Worm (Caenorhabditis elegans) whole organism, L2 larva: ENCODE measurements around the gene Y4C6B.7.

Source experiments
- F13H6.1 ChIP-seq: sonication (generic microtip); optimal IDR thresholded peaks from 2 replicates; lab custom pipeline; 2016; ENCODE audit warnings: missing genetic modification characterization, missing compliant biosample characterization
- R02D3.7 ChIP-seq: fragments of 150-350 bp; optimal IDR thresholded peaks from 2 replicates; lab custom pipeline; 2014; ENCODE audit warnings: missing biosample characterization, missing genetic modification characterization
- aly-2 ChIP-seq: fragments of 150-350 bp; optimal IDR thresholded peaks from 2 replicates; lab custom pipeline; 2014; ENCODE audit warnings: missing biosample characterization, missing genetic modification characterization
- ama-1 ChIP-seq: fragments of 150-350 bp; optimal IDR thresholded peaks from 2 replicates; lab custom pipeline; 2018; ENCODE audit warnings: inconsistent platforms
- blmp-1 ChIP-seq: sonication (generic microtip); optimal IDR thresholded peaks from 2 replicates; lab custom pipeline; 2017; ENCODE audit warnings: missing genetic modification characterization, mild to moderate bottlenecking, missing compliant biosample characterization, antibody characterized with exemption, moderate library complexity; ENCODE audit not compliant: insufficient read depth
- crh-2 ChIP-seq: sonication (generic microtip); optimal IDR thresholded peaks from 2 replicates; lab custom pipeline; 2017; ENCODE audit warnings: missing biosample characterization, missing genetic modification characterization
- dmd-4 ChIP-seq: sonication (generic microtip); optimal IDR thresholded peaks from 2 replicates; lab custom pipeline; 2017; ENCODE audit warnings: missing biosample characterization, missing genetic modification characterization
- egl-27 ChIP-seq: sonication (generic microtip); optimal IDR thresholded peaks from 3 replicates; lab custom pipeline; 2017; ENCODE audit warnings: missing biosample characterization, missing genetic modification reagents, missing genetic modification characterization
- elt-1 ChIP-seq: fragments of 150-350 bp; optimal IDR thresholded peaks from 2 replicates; lab custom pipeline; 2014; ENCODE audit warnings: missing biosample characterization, missing genetic modification characterization
- fos-1 ChIP-seq: fragments of 150-350 bp; optimal IDR thresholded peaks from 2 replicates; lab custom pipeline; 2014; ENCODE audit warnings: missing biosample characterization, missing genetic modification characterization
- gmeb-1 ChIP-seq: fragments of 150-350 bp; optimal IDR thresholded peaks from 2 replicates; lab custom pipeline; 2014; ENCODE audit warnings: missing biosample characterization, missing genetic modification characterization
- lin-13 ChIP-seq: fragments of 150-350 bp; optimal IDR thresholded peaks from 2 replicates; lab custom pipeline; 2014; ENCODE audit warnings: missing biosample characterization, missing genetic modification reagents, missing genetic modification characterization
- lin-39 ChIP-seq: fragments of 150-350 bp; optimal IDR thresholded peaks from 2 replicates; lab custom pipeline; 2014; ENCODE audit warnings: missing biosample characterization, missing genetic modification reagents, missing genetic modification characterization
- mdl-1 ChIP-seq, 2 experiments: fragments of 150-350 bp in 1 of 2; sonication (generic microtip) in 1 of 2; optimal IDR thresholded peaks; 2 replicates each; lab custom pipeline; 2017; ENCODE audit warnings: missing biosample characterization in 2 of 2, missing genetic modification characterization in 2 of 2
- nhr-10 ChIP-seq: sonication (generic microtip); optimal IDR thresholded peaks from 2 replicates; lab custom pipeline; 2017; ENCODE audit warnings: missing biosample characterization, missing genetic modification characterization
- nhr-129 ChIP-seq: fragments of 150-350 bp; optimal IDR thresholded peaks from 2 replicates; lab custom pipeline; 2014; ENCODE audit warnings: missing biosample characterization, missing genetic modification characterization
- nhr-23 ChIP-seq: fragments of 150-350 bp; optimal IDR thresholded peaks from 2 replicates; lab custom pipeline; 2014; ENCODE audit warnings: missing biosample characterization, missing genetic modification reagents, missing genetic modification characterization
- nhr-25 ChIP-seq: fragments of 150-350 bp; sonication (generic microtip); optimal IDR thresholded peaks from 3 replicates; lab custom pipeline; 2014; ENCODE audit warnings: missing biosample characterization, missing genetic modification characterization
- nhr-6 ChIP-seq: fragments of 150-350 bp; optimal IDR thresholded peaks from 2 replicates; lab custom pipeline; 2014; ENCODE audit warnings: missing biosample characterization, missing genetic modification characterization
- peb-1 ChIP-seq: fragments of 150-350 bp; optimal IDR thresholded peaks from 2 replicates; lab custom pipeline; 2014; ENCODE audit warnings: missing biosample characterization, missing genetic modification characterization
- sem-4 ChIP-seq: fragments of 150-350 bp; optimal IDR thresholded peaks from 2 replicates; lab custom pipeline; 2014; ENCODE audit warnings: missing biosample characterization, missing genetic modification reagents, missing genetic modification characterization
- skn-1 ChIP-seq: sonication (generic microtip); optimal IDR thresholded peaks from 2 replicates; lab custom pipeline; 2017; ENCODE audit warnings: missing biosample characterization, missing genetic modification characterization
- sma-3 ChIP-seq: sonication (generic microtip); optimal IDR thresholded peaks from 2 replicates; lab custom pipeline; 2016; ENCODE audit warnings: missing genetic modification reagents, missing genetic modification characterization, missing compliant biosample characterization
- sma-9 ChIP-seq, 2 experiments: fragments of 150-350 bp in 1 of 2; sonication (generic microtip) in 1 of 2; optimal IDR thresholded peaks; 2 replicates each; lab custom pipeline; 2014 to 2016; ENCODE audit warnings: missing genetic modification characterization in 2 of 2, mild to moderate bottlenecking in 1 of 2, missing biosample characterization in 1 of 2, missing compliant biosample characterization in 1 of 2, missing genetic modification reagents in 1 of 2, moderate library complexity in 1 of 2
- unc-55 ChIP-seq: fragments of 150-350 bp; sonication (generic microtip); optimal IDR thresholded peaks from 3 replicates; lab custom pipeline; 2014; ENCODE audit warnings: missing biosample characterization, missing genetic modification reagents, missing genetic modification characterization
- zag-1 ChIP-seq: fragments of 150-350 bp; optimal IDR thresholded peaks from 2 replicates; lab custom pipeline; 2014; ENCODE audit warnings: missing biosample characterization, missing genetic modification characterization
- ztf-1 ChIP-seq: fragments of 200-800 bp; sonication (Bioruptor generic); conservative IDR thresholded peaks from 2 replicates; pipeline ENCODE4 v1.3.6; 2022; ENCODE audit warnings: missing genetic modification characterization, missing compliant biosample characterization
- ztf-4 ChIP-seq: fragments of 150-350 bp; optimal IDR thresholded peaks from 2 replicates; lab custom pipeline; 2014; ENCODE audit warnings: missing biosample characterization, missing genetic modification characterization

Gene Y4C6B.7

DNA sequence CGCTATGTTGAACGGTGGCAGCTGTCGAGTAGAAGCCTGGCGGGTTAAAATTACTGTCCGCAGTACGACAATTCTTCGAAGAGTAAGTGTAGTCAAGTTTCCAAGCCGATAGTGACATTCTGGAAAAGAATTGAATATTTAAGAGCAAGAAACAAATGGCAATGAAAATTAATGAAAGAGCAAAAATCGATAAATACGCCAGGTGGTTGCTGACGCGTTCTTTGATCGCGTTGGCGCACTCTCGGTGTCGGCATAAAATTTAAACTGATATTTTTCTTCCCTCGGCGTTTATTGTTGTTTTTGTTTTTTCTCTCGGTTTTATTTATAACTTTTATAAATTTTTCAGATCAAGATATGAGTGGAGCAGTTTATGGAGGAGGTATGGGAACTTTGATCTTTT, 41.4 kb upstream of the Y4C6B.7 start, which contains the start of the genes perm-3 and swsn-6 (continued):
- TF ChIP-seq sma-9 (GFP tag; optimal IDR thresholded peaks at IDR 0.05; lab: Kevin White, UChicago) (peak; percentile 84), sma-9 (tag; optimal IDR thresholded peaks at IDR 0.05; lab: Kevin White, UChicago) (no peak), nhr-129 (tag; lab: Kevin White, UChicago) (peak; percentile 60), ama-1 (lab: Kevin White, UChicago) (no peak)

DNA sequence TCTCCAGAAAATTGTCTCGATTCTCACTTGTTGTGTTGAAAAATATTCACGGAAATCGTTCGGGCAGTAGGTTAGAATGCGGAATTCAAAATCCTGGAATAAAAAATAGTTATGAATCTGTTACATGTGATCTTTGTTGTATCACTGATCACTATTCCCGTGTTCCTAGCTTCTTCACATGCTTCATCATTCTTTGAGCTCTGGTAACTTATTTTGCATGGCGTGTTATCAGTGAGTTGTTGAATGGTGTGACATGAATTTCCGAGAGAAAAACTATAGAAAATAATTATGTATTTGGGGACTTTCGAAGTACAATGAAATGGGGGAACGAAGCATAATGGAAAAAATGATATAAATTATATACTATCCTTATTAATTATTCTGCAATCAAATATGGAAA, 40.3 kb upstream of the Y4C6B.7 start:
- TF ChIP-seq fos-1 (tag; lab: Kevin White, UChicago) = peak; percentile 19
- TF ChIP-seq gmeb-1 (tag; lab: Kevin White, UChicago) = peak; percentile 40
- TF ChIP-seq crh-2 (tag; lab: Kevin White, UChicago) = no peak
- no peak for TF ChIP-seq nhr-10 (tag; lab: Kevin White, UChicago)
- peak; percentile 16 for TF ChIP-seq sma-9 (GFP tag; optimal IDR thresholded peaks at IDR 0.05; lab: Kevin White, UChicago)
- TF ChIP-seq sma-9 (tag; optimal IDR thresholded peaks at IDR 0.05; lab: Kevin White, UChicago) = no peak

DNA sequence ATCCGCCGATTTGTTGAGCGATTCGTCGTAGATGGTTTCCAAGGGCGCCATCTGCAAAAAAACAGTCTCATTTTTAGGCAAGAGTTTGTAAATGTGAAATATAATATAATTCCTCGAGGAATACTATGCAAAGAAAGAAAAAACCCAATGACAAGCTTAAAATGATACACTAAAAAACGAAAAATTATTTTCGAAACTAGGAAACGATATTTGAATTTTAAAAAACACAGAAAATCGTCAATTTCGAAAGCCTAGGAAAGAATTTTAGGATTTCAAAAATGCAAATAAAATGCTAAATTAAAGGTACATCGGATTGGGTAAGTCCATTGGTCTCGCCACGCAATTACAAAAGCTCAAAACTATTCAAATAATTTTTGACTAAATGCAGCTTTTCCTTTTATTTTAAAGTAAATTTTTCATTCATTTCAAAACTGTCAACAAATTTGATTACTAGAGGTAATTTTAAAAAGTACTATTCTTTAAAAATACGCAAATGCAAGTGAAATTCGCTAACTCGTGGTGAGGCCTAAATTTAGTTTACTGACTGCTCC, 38.3 kb upstream of the Y4C6B.7 start, which contains the start of the genes htp-1 and ZK616.5:
Gene htp-1 (minus strand): TSS at position 51 of the 551 bp plus-strand sequence.
Gene ZK616.5 (plus strand): TSS at position 423 of the 551 bp plus-strand sequence.
- TF ChIP-seq egl-27 (tag; lab: Kevin White, UChicago) = no peak

DNA sequence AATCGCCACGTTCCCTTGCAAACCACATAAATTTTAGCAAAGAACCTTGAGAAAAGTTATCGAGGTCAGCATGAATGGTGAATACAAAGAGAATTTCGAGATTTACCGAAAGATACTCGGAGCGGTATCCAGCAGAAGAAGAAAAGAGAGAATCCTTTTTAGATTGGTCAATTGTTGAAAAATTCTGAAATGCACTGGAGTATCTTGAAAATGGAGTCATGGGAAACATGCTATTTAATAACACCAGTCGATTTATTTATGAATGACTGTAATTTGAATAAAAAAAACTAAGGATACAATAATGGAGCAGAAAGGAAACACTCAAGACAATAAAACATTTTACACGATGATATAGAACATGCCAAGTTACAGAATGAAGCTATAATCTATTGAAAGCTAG, 36.7 kb upstream of the Y4C6B.7 start:
- TF ChIP-seq nhr-25 (tag; lab: Kevin White, UChicago) (peak; percentile 13), blmp-1 (no peak)

DNA sequence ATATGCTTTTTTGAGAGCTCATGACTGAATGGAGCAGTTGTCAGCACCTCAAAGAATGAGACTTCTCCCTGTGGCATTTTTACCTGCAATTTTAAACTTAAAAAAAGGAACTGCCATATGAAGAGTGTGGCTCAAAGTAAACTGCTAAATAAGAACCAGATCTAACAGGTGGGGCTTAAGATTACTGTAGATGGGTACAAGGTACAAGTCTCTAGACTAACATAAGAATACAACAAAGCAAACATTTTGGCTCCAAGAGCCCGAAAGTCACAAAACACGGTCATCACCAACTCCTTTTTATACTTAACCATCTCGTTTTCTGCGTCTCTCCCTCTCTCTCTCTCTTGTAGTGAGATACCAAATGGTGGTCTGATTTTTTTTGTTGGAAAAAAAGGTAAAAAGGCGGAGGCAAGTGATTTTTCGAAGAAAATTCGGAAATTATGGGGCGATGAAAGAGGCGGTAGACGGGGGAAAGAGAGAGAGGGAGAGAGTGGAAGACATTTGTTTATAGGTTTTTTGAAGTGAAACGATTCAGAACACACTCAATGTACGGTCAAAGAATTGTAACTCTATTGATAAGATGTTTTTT, 35.3 kb upstream of the Y4C6B.7 start, which contains the start of gene elo-6:
Gene elo-6 (minus strand): TSS at position 83 of the 589 bp plus-strand sequence.
- TF ChIP-seq R02D3.7 (no peak), nhr-129 (tag; lab: Kevin White, UChicago) (peak; percentile 54), dmd-4 (tag; lab: Kevin White, UChicago) (no peak), sma-3 (GFP tag; lab: Kevin White, UChicago) (peak; percentile 7), mdl-1 (tag; optimal IDR thresholded peaks at IDR 0.05; lab: Kevin White, UChicago) (no peak), crh-2 (tag; lab: Kevin White, UChicago) (peak; percentile 29), ztf-1 (GFP tag; lab: Robert Waterston, UW) (no peak), sma-9 (GFP tag; optimal IDR thresholded peaks at IDR 0.05; lab: Kevin White, UChicago) (no peak), sma-9 (tag; optimal IDR thresholded peaks at IDR 0.05; lab: Kevin White, UChicago) (no peak), unc-55 (GFP tag; lab: Kevin White, UChicago) (no peak), lin-13 (GFP tag; lab: Kevin White, UChicago) (peak; percentile 1), nhr-6 (tag; lab: Kevin White, UChicago) (no peak), fos-1 (tag; lab: Kevin White, UChicago) (peak; percentile 57), ama-1 (lab: Kevin White, UChicago) (peak; percentile 35), F13H6.1 (tag; lab: Kevin White, UChicago) (peak; percentile 31)

DNA sequence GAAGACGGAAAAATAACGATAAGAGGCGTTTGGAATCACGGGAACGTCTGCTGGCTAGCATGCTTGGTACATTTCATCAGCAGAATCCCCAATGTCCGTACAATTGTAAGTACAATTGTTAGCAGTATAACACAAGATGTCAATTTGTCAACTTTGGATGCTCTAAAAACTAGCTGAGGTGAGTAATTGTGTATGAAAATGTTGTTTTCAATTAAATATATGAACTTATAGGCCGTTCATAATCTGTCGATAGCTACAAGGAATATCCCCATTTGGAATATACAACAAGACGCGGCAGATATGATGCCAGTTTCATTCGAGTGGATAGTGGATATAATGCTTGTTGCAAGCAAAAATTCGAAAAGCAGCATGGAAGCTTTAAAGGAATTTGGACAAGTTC, 31.8 kb upstream of the Y4C6B.7 start, which contains the start of gene F41H10.12:
Gene F41H10.12 (plus strand): TSS at position 301 of the 400 bp plus-strand sequence.
- TF ChIP-seq skn-1 (tag; lab: Kevin White, UChicago) = no peak
- no peak for TF ChIP-seq aly-2
- TF ChIP-seq nhr-23 (tag; lab: Kevin White, UChicago) = no peak
- TF ChIP-seq ama-1 (lab: Kevin White, UChicago) = no peak
- no peak for TF ChIP-seq peb-1 (tag; lab: Kevin White, UChicago)
- no peak for TF ChIP-seq nhr-6 (tag; lab: Kevin White, UChicago)

DNA sequence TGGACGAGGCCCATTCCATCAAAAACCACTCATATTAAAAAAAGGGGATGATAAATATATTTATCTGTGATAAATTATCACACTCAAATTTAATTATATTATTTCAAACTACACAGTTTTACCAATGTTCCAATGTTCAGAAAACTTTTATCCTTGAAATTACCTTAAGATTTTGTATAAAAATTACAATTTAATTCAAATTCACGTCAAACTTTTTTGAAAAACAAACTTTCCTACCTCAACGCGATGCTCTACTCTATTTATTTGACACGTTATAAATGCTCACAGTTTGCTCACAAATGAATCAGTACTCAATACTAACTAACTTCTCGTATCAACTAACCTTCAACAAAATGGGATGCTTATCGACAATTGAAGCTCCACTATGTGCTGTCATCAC, 29.3 kb upstream of the Y4C6B.7 start, which contains the start of gene F41H10.1:
Gene F41H10.1 (plus strand): TSS at position 301 of the 400 bp plus-strand sequence.
- TF ChIP-seq sem-4 (tag; lab: Kevin White, UChicago) (no peak), lin-39 (tag; lab: Kevin White, UChicago) (no peak), elt-1 (no peak), blmp-1 (no peak), nhr-129 (tag; lab: Kevin White, UChicago) (no peak), skn-1 (tag; lab: Kevin White, UChicago) (no peak), ztf-4 (tag; lab: Kevin White, UChicago) (no peak), zag-1 (tag; lab: Kevin White, UChicago) (no peak), egl-27 (tag; lab: Kevin White, UChicago) (no peak), nhr-23 (tag; lab: Kevin White, UChicago) (no peak), crh-2 (tag; lab: Kevin White, UChicago) (no peak), sma-3 (GFP tag; lab: Kevin White, UChicago) (no peak), ztf-1 (GFP tag; lab: Robert Waterston, UW) (no peak), nhr-10 (tag; lab: Kevin White, UChicago) (no peak), gmeb-1 (tag; lab: Kevin White, UChicago) (no peak)
- TF ChIP-seq, all 48 proteins: peak for 0
